Worm (Caenorhabditis elegans) whole organism, L2 larva: ENCODE measurements around the gene coh-4.

Experiments
- R02D3.7 ChIP-seq: fragments of 150-350 bp; optimal IDR thresholded peaks from 2 replicates; lab custom pipeline; 2014; ENCODE audit warnings: missing biosample characterization, missing genetic modification characterization
- elt-3 ChIP-seq: sonication (generic microtip); optimal IDR thresholded peaks from 2 replicates; lab custom pipeline; 2017; ENCODE audit warnings: missing biosample characterization, missing genetic modification characterization
- lsy-2 ChIP-seq, 2 experiments: fragments of 150-350 bp in 1 of 2; sonication (generic microtip) in 1 of 2; optimal IDR thresholded peaks; 2 replicates each; lab custom pipeline; 2014 to 2017; ENCODE audit warnings: missing biosample characterization in 2 of 2, missing genetic modification characterization in 2 of 2
- mbf-1 ChIP-seq: sonication (generic microtip); optimal IDR thresholded peaks from 2 replicates; lab custom pipeline; 2017; ENCODE audit warnings: missing biosample characterization, missing genetic modification characterization
- sem-4 ChIP-seq: fragments of 150-350 bp; optimal IDR thresholded peaks from 2 replicates; lab custom pipeline; 2014; ENCODE audit warnings: missing biosample characterization, missing genetic modification reagents, missing genetic modification characterization
- zag-1 ChIP-seq: fragments of 150-350 bp; optimal IDR thresholded peaks from 2 replicates; lab custom pipeline; 2014; ENCODE audit warnings: missing biosample characterization, missing genetic modification characterization

- no peak for TF ChIP-seq R02D3.7 (tag; lab: Kevin White, UChicago)
- TF ChIP-seq zag-1 (tag; lab: Kevin White, UChicago) = no peak
- TF ChIP-seq sem-4 (tag; lab: Kevin White, UChicago) = no peak
- TF ChIP-seq mbf-1 (tag; lab: Kevin White, UChicago) = no peak
- TF ChIP-seq elt-3 (tag; lab: Kevin White, UChicago) = no peak
- no peak for TF ChIP-seq lsy-2 (tag; optimal IDR thresholded peaks at IDR 0.05; lab: Kevin White, UChicago)
Observed at ce11 chrV:4152200-4152599, 23.2 kb downstream of the coh-4 start, which contains the start of gene Y45G5AM.6.
